Fruit fly (Drosophila melanogaster): ENCODE measurements around the gene CG34367.

- TF ChIP-seq Sin3A (optimal IDR thresholded peaks at IDR 0.05) (no peak), insv (optimal IDR thresholded peaks at IDR 0.05) (no peak), psq (optimal IDR thresholded peaks at IDR 0.05) (no peak), ttk (optimal IDR thresholded peaks at IDR 0.05) (no peak), h (optimal IDR thresholded peaks at IDR 0.05) (no peak)
These were observed 48.1 kb downstream of the CG34367 start for dm6 chr2L:10305538-10306147.
